Worm (Caenorhabditis elegans) whole organism, L3 larva: Measurements from ENCODE around the gene nlp-41.

Experiments used
- ZK546.5 ChIP-seq: sonication (generic microtip); optimal IDR thresholded peaks from 2 replicates; lab custom pipeline; 2017; ENCODE audit warnings: missing biosample characterization, missing genetic modification characterization
- aly-2 ChIP-seq: fragments of 150-350 bp; optimal IDR thresholded peaks from 2 replicates; lab custom pipeline; 2014; ENCODE audit warnings: missing biosample characterization, missing genetic modification characterization
- ama-1 ChIP-seq: fragments of 150-350 bp; optimal IDR thresholded peaks from 2 replicates; lab custom pipeline; 2018
- ceh-16 ChIP-seq: sonication (generic microtip); optimal IDR thresholded peaks from 2 replicates; lab custom pipeline; 2017; ENCODE audit warnings: missing biosample characterization, missing genetic modification characterization
- ceh-28 ChIP-seq: fragments of 150-350 bp; optimal IDR thresholded peaks from 2 replicates; lab custom pipeline; 2014; ENCODE audit warnings: missing biosample characterization, missing genetic modification reagents, missing genetic modification characterization
- egl-5 ChIP-seq: fragments of 150-350 bp; optimal IDR thresholded peaks from 2 replicates; lab custom pipeline; 2017; ENCODE audit warnings: missing biosample characterization, missing genetic modification reagents, missing genetic modification characterization, inconsistent platforms
- elt-1 ChIP-seq: fragments of 150-350 bp; optimal IDR thresholded peaks from 2 replicates; lab custom pipeline; 2014; ENCODE audit warnings: missing biosample characterization, missing genetic modification characterization
- elt-3 ChIP-seq, 3 experiments: fragments of 150-350 bp in 1 of 3; sonication (generic microtip) in 2 of 3; optimal IDR thresholded peaks; 2 replicates in 2 of 3; 4 replicates in 1 of 3; lab custom pipeline; 2014 to 2017; ENCODE audit warnings: missing biosample characterization in 3 of 3, missing genetic modification characterization in 3 of 3
- eor-1 ChIP-seq, 2 experiments: fragments of 150-350 bp; optimal IDR thresholded peaks; 2 replicates each; lab custom pipeline; 2014 to 2018; ENCODE audit warnings: missing biosample characterization in 2 of 2, missing genetic modification characterization in 2 of 2
- hmg-11 ChIP-seq: sonication (generic microtip); optimal IDR thresholded peaks from 2 replicates; lab custom pipeline; 2016; ENCODE audit warnings: missing genetic modification characterization, missing compliant biosample characterization
- jun-1 ChIP-seq: fragments of 150-350 bp; optimal IDR thresholded peaks from 2 replicates; lab custom pipeline; 2014; ENCODE audit warnings: missing biosample characterization, missing genetic modification reagents, missing genetic modification characterization
- lsy-12 ChIP-seq: sonication (generic microtip); optimal IDR thresholded peaks from 2 replicates; lab custom pipeline; 2016; ENCODE audit warnings: mild to moderate bottlenecking, missing genetic modification characterization, missing compliant biosample characterization
- nfya-1 ChIP-seq: sonication (generic microtip); optimal IDR thresholded peaks from 2 replicates; lab custom pipeline; 2017; ENCODE audit warnings: missing genetic modification characterization, mild to moderate bottlenecking, missing compliant biosample characterization, antibody characterized with exemption, moderate library complexity; ENCODE audit not compliant: insufficient read depth
- nhr-11 ChIP-seq: fragments of 150-350 bp; optimal IDR thresholded peaks from 2 replicates; lab custom pipeline; 2014; ENCODE audit warnings: missing biosample characterization, missing genetic modification characterization
- nhr-12 ChIP-seq: fragments of 150-350 bp; optimal IDR thresholded peaks from 2 replicates; lab custom pipeline; 2014; ENCODE audit warnings: missing biosample characterization, missing genetic modification characterization
- nhr-237 ChIP-seq: fragments of 150-350 bp; optimal IDR thresholded peaks from 2 replicates; lab custom pipeline; 2014; ENCODE audit warnings: missing biosample characterization, missing genetic modification characterization
- nhr-28 ChIP-seq: fragments of 150-350 bp; optimal IDR thresholded peaks from 2 replicates; lab custom pipeline; 2014; ENCODE audit warnings: missing biosample characterization, missing genetic modification characterization
- nhr-77 ChIP-seq: fragments of 150-350 bp; optimal IDR thresholded peaks from 2 replicates; lab custom pipeline; 2014; ENCODE audit warnings: missing biosample characterization, missing genetic modification characterization
- pha-4 ChIP-seq: fragments of 150-350 bp; optimal IDR thresholded peaks from 2 replicates; lab custom pipeline; 2014; ENCODE audit warnings: missing biosample characterization, missing genetic modification reagents, missing genetic modification characterization
- sea-2 ChIP-seq: fragments of 150-350 bp; sonication (generic microtip); optimal IDR thresholded peaks from 4 replicates; lab custom pipeline; 2014; ENCODE audit warnings: missing biosample characterization, missing genetic modification reagents, missing genetic modification characterization
- snpc-4 ChIP-seq: fragments of 150-350 bp; optimal IDR thresholded peaks from 2 replicates; lab custom pipeline; 2014; ENCODE audit warnings: missing biosample characterization, missing genetic modification characterization
- tbx-2 ChIP-seq: sonication (generic microtip); optimal IDR thresholded peaks from 2 replicates; lab custom pipeline; 2016; ENCODE audit warnings: mild to moderate bottlenecking, missing genetic modification characterization, missing compliant biosample characterization
- unc-39 ChIP-seq: sonication (generic microtip); optimal IDR thresholded peaks from 4 replicates; lab custom pipeline; 2017; ENCODE audit warnings: missing biosample characterization, missing genetic modification characterization
- unc-62 ChIP-seq: fragments of 150-350 bp; sonication (generic microtip); optimal IDR thresholded peaks from 4 replicates; lab custom pipeline; 2014; ENCODE audit warnings: missing biosample characterization, missing genetic modification reagents, missing genetic modification characterization
- zag-1 ChIP-seq: fragments of 150-350 bp; optimal IDR thresholded peaks from 2 replicates; lab custom pipeline; 2014; ENCODE audit warnings: missing biosample characterization, missing genetic modification characterization
- ztf-11 ChIP-seq: fragments of 150-350 bp; optimal IDR thresholded peaks from 2 replicates; lab custom pipeline; 2014; ENCODE audit warnings: missing biosample characterization, missing genetic modification characterization
- ztf-4 ChIP-seq: fragments of 150-350 bp; optimal IDR thresholded peaks from 2 replicates; lab custom pipeline; 2014; ENCODE audit warnings: missing biosample characterization, missing genetic modification characterization

The nlp-41 gene

ce11 chrII:14576429-14576828 lies 25.7 kb downstream of the nlp-41 start, which contains the start of gene C01G12.13:
TSS of gene C01G12.13 (plus strand) at chrII:14576729.
- TF ChIP-seq lsy-12 (tag; lab: Kevin White, UChicago) (no peak), nhr-77 (no peak), nhr-11 (tag; lab: Kevin White, UChicago) (no peak), sea-2 (no peak), ZK546.5 (no peak), ceh-16 (tag; lab: Kevin White, UChicago) (no peak), ztf-11 (tag; lab: Kevin White, UChicago) (no peak), snpc-4 (no peak), nhr-237 (no peak), zag-1 (tag; lab: Kevin White, UChicago) (no peak)

ce11 chrII:14578013-14578412 lies 27.3 kb downstream of the nlp-41 start, which contains the start of gene nspb-7:
TSS of gene nspb-7 (plus strand) at chrII:14578313.
- no peak for TF ChIP-seq elt-1 (tag; lab: Kevin White, UChicago)

DNA sequence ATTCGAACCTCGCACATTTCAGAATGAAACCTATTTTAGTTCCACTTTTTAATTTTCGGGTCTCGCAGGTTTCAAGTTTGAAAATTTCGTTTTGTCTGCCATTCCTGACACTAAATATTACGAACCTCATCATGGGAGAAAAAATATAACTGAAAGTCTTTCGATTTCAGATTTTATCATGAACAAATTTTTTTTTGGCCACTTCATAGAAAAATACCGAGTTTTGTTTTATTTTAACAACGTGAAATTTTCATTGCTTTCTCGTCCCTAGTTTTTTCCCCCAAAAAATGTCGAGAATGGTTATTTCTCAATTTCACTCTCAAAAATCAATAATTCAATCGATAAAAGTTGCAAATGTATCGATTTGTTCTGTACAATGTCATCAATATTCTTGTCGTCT lies 28.0 kb downstream of the nlp-41 start, which contains the start of gene C01G12.9:
Gene C01G12.9 (plus strand): TSS at position 301 of the 400 bp plus-strand sequence.
- no peak for TF ChIP-seq ceh-28 (tag; lab: Kevin White, UChicago)
- TF ChIP-seq egl-5: no peak
- TF ChIP-seq unc-62 (GFP tag; lab: Kevin White, UChicago): no peak

DNA sequence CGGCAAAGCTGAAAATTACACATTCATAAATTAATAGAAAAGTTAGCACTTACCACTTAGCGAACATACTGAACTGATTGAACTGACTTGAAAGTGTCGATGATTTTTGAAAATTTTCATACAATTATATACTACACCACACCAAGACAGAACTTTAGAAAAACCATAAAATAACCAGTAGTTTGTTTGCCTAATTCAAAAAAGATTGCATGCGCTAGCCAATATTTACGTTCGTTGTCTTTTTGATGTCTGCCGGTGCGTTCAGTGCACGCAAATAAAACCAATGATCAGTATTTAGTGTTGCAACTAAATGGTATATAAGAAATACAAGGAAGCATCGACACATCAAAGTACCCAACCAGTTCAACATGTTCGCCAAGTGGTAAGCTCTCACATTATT lies 29.8 kb downstream of the nlp-41 start, which contains the start of the genes nspb-8 and nspb-9:
Gene nspb-8 (minus strand): TSS at position 101 of the 400 bp plus-strand sequence.
Gene nspb-9 (plus strand): TSS at position 311 of the 400 bp plus-strand sequence.
- no peak for TF ChIP-seq egl-5
- TF ChIP-seq eor-1 (tag; optimal IDR thresholded peaks at IDR 0.05; lab: Kevin White, UChicago): no peak
- TF ChIP-seq ztf-4 (tag; lab: Kevin White, UChicago): no peak
- no peak for TF ChIP-seq unc-39 (tag; lab: Kevin White, UChicago)
- no peak for TF ChIP-seq nhr-11 (tag; lab: Kevin White, UChicago)
- TF ChIP-seq jun-1 (tag; lab: Kevin White, UChicago): no peak
- no peak for TF ChIP-seq elt-3 (tag; optimal IDR thresholded peaks at IDR 0.05; lab: Kevin White, UChicago)
- TF ChIP-seq nhr-12: no peak
- no peak for TF ChIP-seq aly-2 (tag; lab: Kevin White, UChicago)
- no peak for TF ChIP-seq unc-62 (GFP tag; lab: Kevin White, UChicago)
- no peak for TF ChIP-seq ztf-11 (tag; lab: Kevin White, UChicago)
- TF ChIP-seq zag-1 (tag; lab: Kevin White, UChicago): no peak

- TF ChIP-seq ztf-11 (tag; lab: Kevin White, UChicago) (no peak), ceh-16 (tag; lab: Kevin White, UChicago) (no peak), tbx-2 (tag; lab: Kevin White, UChicago) (no peak), nhr-28 (no peak), elt-1 (tag; lab: Kevin White, UChicago) (no peak), ama-1 (lab: Kevin White, UChicago) (no peak), pha-4 (tag; lab: Kevin White, UChicago) (no peak), nfya-1 (tag; lab: Kevin White, UChicago) (no peak), nhr-11 (tag; lab: Kevin White, UChicago) (no peak), hmg-11 (tag; lab: Kevin White, UChicago) (no peak), ztf-4 (tag; lab: Kevin White, UChicago) (no peak)
Measured at ce11 chrII:14582206-14582605, 31.5 kb downstream of the nlp-41 start, which contains the start of gene C01G12.3. TSS of gene C01G12.3 (minus strand) at chrII:14582306.

- TF ChIP-seq pha-4 (tag; lab: Kevin White, UChicago) (no peak), unc-39 (tag; lab: Kevin White, UChicago) (no peak)
Measured at ce11 chrII:14587407-14587806, 36.7 kb downstream of the nlp-41 start, which contains the start of gene C01G12.5. TSS of gene C01G12.5 (minus strand) at chrII:14587507.

DNA sequence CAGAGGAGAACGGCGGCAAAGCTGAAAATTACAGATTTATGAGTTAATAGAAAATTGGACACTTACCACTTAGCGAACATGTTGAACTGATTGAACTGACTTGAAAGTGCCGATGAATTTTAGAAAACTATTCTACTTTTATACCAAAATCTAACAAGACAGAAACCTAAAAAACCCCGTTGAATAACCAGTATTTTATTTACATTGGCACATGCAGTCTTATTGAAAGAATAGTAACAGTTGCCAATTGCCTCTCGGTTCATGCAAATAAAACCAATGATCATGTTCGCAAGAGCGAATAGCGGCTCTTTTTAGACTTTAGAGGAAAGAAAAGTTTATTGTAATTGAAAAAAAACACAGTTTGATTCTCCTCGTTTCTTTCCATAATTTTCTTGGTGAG lies 37.4 kb downstream of the nlp-41 start, which contains the start of gene nspb-10:
Gene nspb-10 (minus strand): TSS at position 101 of the 400 bp plus-strand sequence.
- TF ChIP-seq elt-1 (tag; lab: Kevin White, UChicago) (no peak), unc-62 (GFP tag; lab: Kevin White, UChicago) (no peak), pha-4 (tag; lab: Kevin White, UChicago) (no peak)
